Fruit fly (Drosophila melanogaster) whole organism, pupa: ENCODE results near the gene lute.
A peak's percentile ranks its signal among the peaks of the same experiment; 100 is the strongest.

Experiments used
- CG10348 ChIP-seq: fragments of 200-800 bp; sonication (Bioruptor generic); IDR thresholded peaks from 2 replicates; pipeline ENCODE4 v1.3.6; 2022; ENCODE audit warnings: missing biosample characterization, missing genetic modification characterization
- CG12605 ChIP-seq: fragments of 200-800 bp; sonication (Bioruptor generic); IDR thresholded peaks from 2 replicates; pipeline ENCODE4 v1.3.6; 2022; ENCODE audit warnings: missing biosample characterization, missing genetic modification characterization
- CG13204 ChIP-seq: fragments of 200-800 bp; sonication (Bioruptor generic); optimal IDR thresholded peaks from 2 replicates; lab custom pipeline; 2018; ENCODE audit warnings: missing biosample characterization, mild to moderate bottlenecking, missing genetic modification characterization, moderate library complexity
- CG14655 ChIP-seq: fragments of 200-800 bp; sonication (Bioruptor generic); optimal IDR thresholded peaks from 3 replicates; lab custom pipeline; 2017; ENCODE audit warnings: mild to moderate bottlenecking, missing biosample characterization, missing genetic modification reagents, missing genetic modification characterization
- CG15710 ChIP-seq: fragments of 200-800 bp; sonication (Bioruptor generic); optimal IDR thresholded peaks from 2 replicates; lab custom pipeline; 2018; ENCODE audit warnings: missing biosample characterization, mild to moderate bottlenecking, missing genetic modification characterization, moderate library complexity
- CG17806 ChIP-seq: fragments of 200-800 bp; sonication (Bioruptor generic); optimal IDR thresholded peaks from 2 replicates; lab custom pipeline; 2018; ENCODE audit warnings: missing biosample characterization, mild to moderate bottlenecking, missing genetic modification characterization, moderate library complexity
- CG32121 ChIP-seq: fragments of 200-800 bp; sonication (Bioruptor generic); IDR thresholded peaks from 2 replicates; pipeline ENCODE4 v1.3.6; 2022; ENCODE audit warnings: missing biosample characterization, missing genetic modification characterization
- CG34367 ChIP-seq: fragments of 200-800 bp; sonication (Bioruptor generic); optimal IDR thresholded peaks from 2 replicates; lab custom pipeline; 2018; ENCODE audit warnings: missing biosample characterization, mild to moderate bottlenecking, missing genetic modification characterization
- CG4496 ChIP-seq: fragments of 200-800 bp; sonication (Bioruptor generic); IDR thresholded peaks from 3 replicates; pipeline ENCODE4 v1.3.6; 2022; ENCODE audit warnings: missing biosample characterization, missing genetic modification characterization
- CG8159 ChIP-seq: fragments of 200-800 bp; sonication (Bioruptor generic); optimal IDR thresholded peaks from 3 replicates; lab custom pipeline; 2018; ENCODE audit warnings: missing biosample characterization, mild to moderate bottlenecking, missing genetic modification characterization, moderate library complexity
- CG8301 ChIP-seq: fragments of 200-800 bp; sonication (Bioruptor generic); optimal IDR thresholded peaks from 2 replicates; lab custom pipeline; 2018; ENCODE audit warnings: missing biosample characterization, mild to moderate bottlenecking, missing genetic modification characterization
- CG9948 ChIP-seq: fragments of 200-800 bp; sonication (Bioruptor generic); optimal IDR thresholded peaks from 2 replicates; lab custom pipeline; 2018; ENCODE audit warnings: missing biosample characterization, mild to moderate bottlenecking, missing genetic modification characterization, moderate library complexity
- D1 ChIP-seq: fragments of 200-800 bp; sonication (Bioruptor generic); optimal IDR thresholded peaks from 2 replicates; lab custom pipeline; 2018; ENCODE audit warnings: missing biosample characterization, mild to moderate bottlenecking, missing genetic modification characterization, moderate library complexity
- EcR ChIP-seq: fragments of 200-800 bp; sonication (Bioruptor generic); optimal IDR thresholded peaks from 3 replicates; lab custom pipeline; 2019; ENCODE audit warnings: missing biosample characterization, missing genetic modification characterization, mild to moderate bottlenecking, moderate library complexity, missing genetic modification reagents
- Ets98B ChIP-seq: fragments of 200-800 bp; sonication (Bioruptor generic); IDR thresholded peaks from 2 replicates; pipeline ENCODE4 v1.3.6; 2022; ENCODE audit warnings: missing biosample characterization, missing genetic modification characterization
- Pif1A ChIP-seq: fragments of 200-800 bp; sonication (Bioruptor generic); optimal IDR thresholded peaks from 3 replicates; lab custom pipeline; 2016; ENCODE audit warnings: missing biosample characterization, missing genetic modification characterization
- Pif1B ChIP-seq: fragments of 200-800 bp; sonication (Bioruptor generic); optimal IDR thresholded peaks from 3 replicates; lab custom pipeline; 2016; ENCODE audit warnings: missing biosample characterization, missing genetic modification characterization
- Snoo ChIP-seq: fragments of 200-800 bp; sonication (Bioruptor generic); optimal IDR thresholded peaks from 3 replicates; lab custom pipeline; 2017; ENCODE audit warnings: missing biosample characterization, mild to moderate bottlenecking, missing genetic modification characterization, inconsistent platforms
- fd96Ca ChIP-seq: fragments of 200-800 bp; sonication (Bioruptor generic); IDR thresholded peaks from 3 replicates; pipeline ENCODE4 v1.3.6; 2022; ENCODE audit warnings: missing biosample characterization, missing genetic modification characterization
- gl ChIP-seq: fragments of 200-800 bp; sonication (Bioruptor generic); optimal IDR thresholded peaks from 2 replicates; lab custom pipeline; 2018; ENCODE audit warnings: missing biosample characterization, mild to moderate bottlenecking, missing genetic modification characterization
- rn ChIP-seq: fragments of 200-800 bp; sonication (Bioruptor generic); IDR thresholded peaks from 2 replicates; pipeline ENCODE4 v1.3.6; 2022; ENCODE audit warnings: missing biosample characterization, missing genetic modification characterization

Gene lute

dm6 chr3R:17379742-17380141 lies at the start of gene lute:
Gene lute, plus strand, starts transcription at chr3R:17379944.
- TF ChIP-seq CG13204 (GFP tag; lab: Kevin White, UChicago) (no peak), CG8159 (tag; lab: Kevin White, UChicago) (no peak), EcR (GFP tag; lab: Kevin White, UChicago) (peak; percentile 81), Ets98B (GFP tag; lab: Robert Waterston, UW) (no peak)

dm6 chr3R:17346212-17346611 lies 33.5 kb upstream of the lute start:
- no peak for TF ChIP-seq CG12605 (GFP tag; lab: Robert Waterston, UW)
- no peak for TF ChIP-seq Ets98B (GFP tag; lab: Robert Waterston, UW)
- TF ChIP-seq gl (tag; lab: Kevin White, UChicago), result no peak

- TF ChIP-seq CG10348 (GFP tag; lab: Robert Waterston, UW) (no peak), gl (tag; lab: Kevin White, UChicago) (no peak), Ets98B (GFP tag; lab: Robert Waterston, UW) (no peak), CG8301 (tag; lab: Kevin White, UChicago) (no peak)
These were observed 20.4 kb upstream of the lute start for dm6 chr3R:17359370-17359769.

dm6 chr3R:17366023-17366422 lies 13.7 kb upstream of the lute start, which contains the start of gene beat-IIa:
Gene beat-IIa, minus strand, starts transcription at chr3R:17366119.
- TF ChIP-seq Pif1A (no peak), D1 (tag; lab: Kevin White, UChicago) (no peak), CG9948 (tag; lab: Kevin White, UChicago) (no peak), Snoo (no peak), rn (GFP tag; lab: Robert Waterston, UW) (no peak), CG10348 (GFP tag; lab: Robert Waterston, UW) (no peak), CG15710 (tag; lab: Kevin White, UChicago) (no peak), CG14655 (GFP tag; lab: Kevin White, UChicago) (no peak), Ets98B (GFP tag; lab: Robert Waterston, UW) (no peak), Pif1B (GFP tag; lab: Kevin White, UChicago) (no peak)

- no peak for TF ChIP-seq CG12605 (GFP tag; lab: Robert Waterston, UW)
- peak; percentile 35; the same call in 1 of the 3 replicates for TF ChIP-seq CG4496 (GFP tag; lab: Robert Waterston, UW)
- peak; percentile 35; the same call in 1 of the 3 replicates for TF ChIP-seq fd96Ca (GFP tag; lab: Robert Waterston, UW)
- no peak for TF ChIP-seq CG34367 (tag; lab: Kevin White, UChicago)
- TF ChIP-seq CG15710 (tag; lab: Kevin White, UChicago), result peak; percentile 8
- TF ChIP-seq Pif1A, result peak; percentile 11
- no peak for TF ChIP-seq rn (GFP tag; lab: Robert Waterston, UW)
- no peak for TF ChIP-seq CG9948 (tag; lab: Kevin White, UChicago)
- peak; percentile 22 for TF ChIP-seq CG8301 (tag; lab: Kevin White, UChicago)
- TF ChIP-seq Snoo, result no peak
- no peak for TF ChIP-seq CG10348 (GFP tag; lab: Robert Waterston, UW)
- TF ChIP-seq CG14655 (GFP tag; lab: Kevin White, UChicago), result peak; percentile 22
- peak; percentile 34; the same call in 1 of the 2 replicates for TF ChIP-seq CG32121 (GFP tag; lab: Robert Waterston, UW)
- TF ChIP-seq Pif1B (GFP tag; lab: Kevin White, UChicago), result no peak
- peak; percentile 34 for TF ChIP-seq CG8159 (tag; lab: Kevin White, UChicago)
- no peak for TF ChIP-seq EcR (GFP tag; lab: Kevin White, UChicago)
These were observed 8.7 kb upstream of the lute start for dm6 chr3R:17371094-17371493.

- TF ChIP-seq CG9948 (tag; lab: Kevin White, UChicago), result no peak
- TF ChIP-seq Pif1B (GFP tag; lab: Kevin White, UChicago), result no peak
- peak; percentile 50; the same call in 1 of the 3 replicates for TF ChIP-seq CG4496 (GFP tag; lab: Robert Waterston, UW)
- peak; percentile 90 for TF ChIP-seq EcR (GFP tag; lab: Kevin White, UChicago)
- TF ChIP-seq, all 21 proteins: peak for 2
These were observed 2.2 kb upstream of the lute start for dm6 chr3R:17377503-17377902.

- TF ChIP-seq D1 (tag; lab: Kevin White, UChicago) (no peak), CG17806 (tag; lab: Kevin White, UChicago) (peak; percentile 12), CG8159 (tag; lab: Kevin White, UChicago) (peak; percentile 37)
These were observed 693 bp upstream of the lute start for dm6 chr3R:17379051-17379450.

- TF ChIP-seq CG13204 (GFP tag; lab: Kevin White, UChicago), result no peak
- TF ChIP-seq Ets98B (GFP tag; lab: Robert Waterston, UW), result no peak
- TF ChIP-seq CG4496 (GFP tag; lab: Robert Waterston, UW), result no peak
- no peak for TF ChIP-seq D1 (tag; lab: Kevin White, UChicago)
- TF ChIP-seq CG15710 (tag; lab: Kevin White, UChicago), result no peak
- no peak for TF ChIP-seq gl (tag; lab: Kevin White, UChicago)
- no peak for TF ChIP-seq rn (GFP tag; lab: Robert Waterston, UW)
- TF ChIP-seq CG12605 (GFP tag; lab: Robert Waterston, UW), result no peak
These were observed 2.2 kb downstream of the lute start for dm6 chr3R:17381916-17382315.
